Worm (Caenorhabditis elegans) whole organism, L1 larva: ENCODE measurements around the gene srb-18.
A peak's percentile ranks its signal among the peaks of the same experiment; 100 is the strongest.

ENCODE experiments used
- Y116A8C.19 ChIP-seq: sonication (generic microtip); optimal IDR thresholded peaks from 2 replicates; lab custom pipeline; 2016; ENCODE audit warnings: missing compliant biosample characterization, missing genetic modification characterization, borderline replicate concordance
- aha-1 ChIP-seq: fragments of 150-350 bp; optimal IDR thresholded peaks from 2 replicates; lab custom pipeline; 2014; ENCODE audit warnings: missing biosample characterization, missing genetic modification characterization
- alr-1 ChIP-seq: fragments of 200-800 bp; sonication (Bioruptor generic); optimal IDR thresholded peaks from 2 replicates; lab custom pipeline; 2018; ENCODE audit warnings: borderline replicate concordance, mild to moderate bottlenecking, missing genetic modification characterization, missing compliant biosample characterization
- blmp-1 ChIP-seq: fragments of 150-350 bp; optimal IDR thresholded peaks from 2 replicates; lab custom pipeline; 2014; ENCODE audit warnings: missing biosample characterization, missing genetic modification characterization
- ceh-88 ChIP-seq: fragments of 200-800 bp; sonication (Bioruptor generic); IDR thresholded peaks from 2 replicates; pipeline ENCODE4 v1.3.6; 2022; ENCODE audit warnings: missing genetic modification characterization, missing compliant biosample characterization
- ceh-90 ChIP-seq: sonication (generic microtip); optimal IDR thresholded peaks from 2 replicates; lab custom pipeline; 2016; ENCODE audit warnings: missing genetic modification characterization, missing compliant biosample characterization
- ces-1 ChIP-seq: fragments of 150-350 bp; optimal IDR thresholded peaks from 2 replicates; lab custom pipeline; 2014; ENCODE audit warnings: missing biosample characterization, missing genetic modification reagents, missing genetic modification characterization
- efl-1 ChIP-seq, 4 experiments: fragments of 150-350 bp; optimal IDR thresholded peaks in 3 of 4; peaks in 1 of 4; 1 replicate in 1 of 4; 2 replicates in 3 of 4; lab custom pipeline; 2014; ENCODE audit warnings: missing biosample characterization in 2 of 4, missing genetic modification characterization in 2 of 4, missing genetic modification reagents in 2 of 4
- egl-13 ChIP-seq: sonication (generic microtip); optimal IDR thresholded peaks from 2 replicates; lab custom pipeline; 2016; ENCODE audit warnings: missing genotype, missing genetic modification reagents, missing genetic modification characterization, missing compliant biosample characterization
- elt-2 ChIP-seq: sonication (generic microtip); optimal IDR thresholded peaks from 2 replicates; lab custom pipeline; 2016; ENCODE audit warnings: missing genetic modification characterization, mild to moderate bottlenecking, inconsistent platforms, missing compliant biosample characterization, missing genetic modification reagents
- ets-5 ChIP-seq: fragments of 200-800 bp; sonication (Bioruptor generic); IDR thresholded peaks from 2 replicates; pipeline ENCODE4 v1.3.6; 2022; ENCODE audit warnings: missing genetic modification characterization, missing compliant biosample characterization
- fkh-8 ChIP-seq: sonication (generic microtip); optimal IDR thresholded peaks from 2 replicates; lab custom pipeline; 2016; ENCODE audit warnings: mild to moderate bottlenecking, missing genetic modification characterization, missing compliant biosample characterization
- fos-1 ChIP-seq: fragments of 150-350 bp; optimal IDR thresholded peaks from 2 replicates; lab custom pipeline; 2014; ENCODE audit warnings: missing biosample characterization, missing genetic modification characterization
- hlh-17 ChIP-seq: fragments of 200-800 bp; sonication (Bioruptor generic); optimal IDR thresholded peaks from 2 replicates; lab custom pipeline; 2018; ENCODE audit warnings: missing genetic modification characterization, mild to moderate bottlenecking, missing compliant biosample characterization, moderate library complexity, borderline replicate concordance
- hpl-2 ChIP-seq: fragments of 150-350 bp; optimal IDR thresholded peaks from 2 replicates; lab custom pipeline; 2014; ENCODE audit warnings: missing biosample characterization, missing genetic modification reagents, missing genetic modification characterization
- isw-1 ChIP-seq: fragments of 200-800 bp; sonication (Bioruptor generic); IDR thresholded peaks from 2 replicates; pipeline ENCODE4 v1.3.6; 2022; ENCODE audit warnings: missing genetic modification characterization, missing compliant biosample characterization
- lin-13 ChIP-seq: fragments of 150-350 bp; optimal IDR thresholded peaks from 2 replicates; lab custom pipeline; 2014; ENCODE audit warnings: missing biosample characterization, missing genetic modification reagents, missing genetic modification characterization
- lin-15B ChIP-seq: fragments of 150-350 bp; sonication (generic microtip); optimal IDR thresholded peaks from 3 replicates; lab custom pipeline; 2014; ENCODE audit warnings: missing biosample characterization, missing genetic modification characterization
- lin-35 ChIP-seq, 2 experiments: fragments of 150-350 bp; optimal IDR thresholded peaks; 2 replicates each; lab custom pipeline; 2014; ENCODE audit warnings: missing biosample characterization in 2 of 2, missing genetic modification characterization in 2 of 2, missing genetic modification reagents in 2 of 2
- nhr-12 ChIP-seq: sonication (generic microtip); optimal IDR thresholded peaks from 2 replicates; lab custom pipeline; 2017; ENCODE audit warnings: missing biosample characterization, missing genetic modification characterization
- nhr-20 ChIP-seq: sonication (generic microtip); optimal IDR thresholded peaks from 2 replicates; lab custom pipeline; 2016; ENCODE audit warnings: mild to moderate bottlenecking, missing genetic modification characterization, missing compliant biosample characterization
- nhr-28 ChIP-seq: fragments of 150-350 bp; optimal IDR thresholded peaks from 2 replicates; lab custom pipeline; 2014; ENCODE audit warnings: missing biosample characterization, missing genetic modification characterization
- nhr-77 ChIP-seq: fragments of 150-350 bp; optimal IDR thresholded peaks from 2 replicates; lab custom pipeline; 2014; ENCODE audit warnings: missing biosample characterization, missing genetic modification characterization
- nhr-84 ChIP-seq: sonication (generic microtip); optimal IDR thresholded peaks from 2 replicates; lab custom pipeline; 2017; ENCODE audit warnings: missing biosample characterization, missing genetic modification characterization
- nhr-90 ChIP-seq: sonication (generic microtip); optimal IDR thresholded peaks from 2 replicates; lab custom pipeline; 2016; ENCODE audit warnings: mild to moderate bottlenecking, missing genetic modification characterization, missing compliant biosample characterization; ENCODE audit not compliant: poor library complexity
- pax-3 ChIP-seq: fragments of 200-800 bp; sonication (Bioruptor generic); optimal IDR thresholded peaks from 2 replicates; lab custom pipeline; 2018; ENCODE audit warnings: mild to moderate bottlenecking, missing genetic modification characterization, moderate library complexity, missing compliant biosample characterization
- pqm-1 ChIP-seq: sonication (generic microtip); optimal IDR thresholded peaks from 3 replicates; lab custom pipeline; 2017; ENCODE audit warnings: missing biosample characterization, missing genetic modification characterization
- skn-1 ChIP-seq: fragments of 150-350 bp; optimal IDR thresholded peaks from 2 replicates; lab custom pipeline; 2014; ENCODE audit warnings: missing biosample characterization, missing genetic modification characterization
- snpc-4 ChIP-seq: fragments of 150-350 bp; optimal IDR thresholded peaks from 2 replicates; lab custom pipeline; 2014; ENCODE audit warnings: missing biosample characterization, missing genetic modification characterization
- snu-23 ChIP-seq: sonication (generic microtip); optimal IDR thresholded peaks from 2 replicates; lab custom pipeline; 2016; ENCODE audit warnings: missing genetic modification characterization, missing compliant biosample characterization
- sox-4 ChIP-seq: sonication (generic microtip); optimal IDR thresholded peaks from 2 replicates; lab custom pipeline; 2016; ENCODE audit warnings: missing genetic modification characterization, missing compliant biosample characterization
- sptf-1 ChIP-seq: fragments of 150-350 bp; optimal IDR thresholded peaks from 2 replicates; lab custom pipeline; 2014; ENCODE audit warnings: missing biosample characterization, missing genetic modification characterization
- unc-130 ChIP-seq: fragments of 150-350 bp; optimal IDR thresholded peaks from 2 replicates; lab custom pipeline; 2017; ENCODE audit warnings: missing biosample characterization, missing genetic modification characterization, inconsistent platforms
- vab-15 ChIP-seq: sonication (generic microtip); optimal IDR thresholded peaks from 2 replicates; lab custom pipeline; 2017; ENCODE audit warnings: missing genotype, mild to moderate bottlenecking, missing genetic modification characterization, missing compliant biosample characterization
- zip-4 ChIP-seq: fragments of 200-800 bp; sonication (Bioruptor generic); optimal IDR thresholded peaks from 2 replicates; lab custom pipeline; 2018; ENCODE audit warnings: mild to moderate bottlenecking, missing genetic modification characterization, moderate library complexity, missing compliant biosample characterization
- ztf-11 ChIP-seq, 2 experiments: sonication (generic microtip); optimal IDR thresholded peaks; 2 replicates each; lab custom pipeline; 2016 to 2017; ENCODE audit warnings: missing genetic modification characterization in 2 of 2, missing biosample characterization in 1 of 2, missing compliant biosample characterization in 1 of 2

The srb-18 gene

DNA sequence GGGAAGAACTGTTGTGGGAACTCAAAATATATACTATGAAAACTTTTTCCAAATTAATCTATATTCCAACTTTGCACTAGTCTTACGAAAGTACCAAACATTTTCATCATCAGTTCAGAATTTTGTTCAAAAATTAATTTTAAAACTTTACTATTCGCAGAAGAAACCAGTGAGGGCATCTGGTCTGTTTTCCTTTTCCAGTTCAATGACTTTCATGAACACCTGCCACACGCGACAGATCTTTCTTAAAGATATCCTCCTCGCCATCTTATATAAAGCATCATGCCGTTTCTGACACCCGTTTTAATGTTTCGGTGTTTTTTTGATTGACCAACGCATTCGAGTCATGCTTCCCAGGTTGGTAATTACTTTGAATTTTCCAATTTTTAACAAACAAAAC, 17.9 kb downstream of the srb-18 start, which contains the start of gene C54F6.3:
Gene C54F6.3 (plus strand): TSS at position 301 of the 400 bp plus-strand sequence.
- TF ChIP-seq snu-23 (GFP tag; lab: Kevin White, UChicago) (no peak), efl-1 (optimal IDR thresholded peaks at IDR 0.05; lab: Kevin White, UChicago) (no peak), efl-1 (GFP tag; optimal IDR thresholded peaks at IDR 0.05 in 1 of 2; lab: Kevin White, UChicago) (peak in 1 of 2 experiments; percentile 50)

DNA sequence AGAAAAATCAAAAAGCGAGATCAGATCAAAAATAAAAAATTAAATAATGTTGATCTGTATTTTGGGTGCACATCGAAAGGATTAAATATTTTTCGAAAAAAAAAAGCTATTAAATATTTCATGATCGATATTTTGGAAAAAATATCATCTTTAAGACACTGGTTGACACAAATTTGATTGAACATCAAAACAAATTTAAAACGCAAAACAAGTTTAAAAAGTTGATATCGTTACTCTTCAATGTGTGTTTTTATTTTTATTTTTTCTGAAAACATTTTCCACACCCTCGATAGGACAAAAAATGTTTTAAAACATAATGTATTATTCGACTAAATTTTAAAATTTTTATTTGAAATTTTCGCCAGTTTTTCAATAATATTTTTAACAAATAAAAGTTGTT, 23.0 kb downstream of the srb-18 start, which contains the start of gene C54F6.12:
Gene C54F6.12 (minus strand): TSS at position 101 of the 400 bp plus-strand sequence.
- TF ChIP-seq blmp-1 (tag; lab: Kevin White, UChicago): no peak

DNA sequence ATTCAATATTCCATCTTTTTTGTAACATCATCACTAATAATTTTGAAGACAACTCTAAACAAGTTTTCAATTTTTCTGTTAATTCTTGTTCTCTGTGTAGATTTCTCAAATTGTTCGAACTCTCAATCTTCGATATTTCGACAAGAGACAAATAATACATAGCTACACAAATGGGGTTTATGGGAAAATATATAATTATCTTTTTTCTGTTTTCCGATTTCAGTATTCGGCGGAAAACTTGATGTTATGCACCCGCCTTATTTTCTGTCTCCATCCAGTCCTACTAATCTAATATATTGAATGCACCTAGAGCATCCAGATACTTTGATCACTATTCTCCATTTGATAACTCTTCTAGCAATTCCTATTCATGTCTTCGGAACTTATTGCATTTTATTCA, 24.0 kb downstream of the srb-18 start, which contains the start of gene srh-268:
Gene srh-268 (plus strand): TSS at position 301 of the 400 bp plus-strand sequence.
- TF ChIP-seq fkh-8 (tag; lab: Kevin White, UChicago): no peak
- TF ChIP-seq snu-23 (GFP tag; lab: Kevin White, UChicago): no peak
- no peak for TF ChIP-seq ets-5
- no peak for TF ChIP-seq vab-15 (tag; lab: Kevin White, UChicago)
- TF ChIP-seq, all 84 proteins: peak for 0

DNA sequence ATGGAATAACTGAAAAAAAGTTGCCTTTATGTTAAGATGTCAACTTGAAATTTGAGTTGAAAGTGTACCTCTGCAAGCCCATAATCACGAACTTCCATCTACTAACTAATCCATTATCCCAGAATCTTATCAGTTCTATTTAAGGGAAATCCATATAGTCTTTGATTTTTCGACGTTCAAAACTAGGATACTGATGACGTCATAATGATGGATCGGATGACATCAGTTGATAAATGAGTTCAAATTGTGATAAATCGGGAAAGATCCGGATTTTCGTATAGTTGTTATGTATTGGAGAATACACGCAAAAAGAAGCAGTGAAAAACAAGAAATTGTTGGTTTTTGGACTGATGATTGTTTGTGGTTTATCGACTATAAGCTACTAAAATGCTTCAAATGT, 28.7 kb downstream of the srb-18 start:
- TF ChIP-seq unc-130 (tag; lab: Kevin White, UChicago) (no peak), blmp-1 (tag; lab: Kevin White, UChicago) (peak; percentile 10)
- TF ChIP-seq, all 84 proteins: peak for 1

DNA sequence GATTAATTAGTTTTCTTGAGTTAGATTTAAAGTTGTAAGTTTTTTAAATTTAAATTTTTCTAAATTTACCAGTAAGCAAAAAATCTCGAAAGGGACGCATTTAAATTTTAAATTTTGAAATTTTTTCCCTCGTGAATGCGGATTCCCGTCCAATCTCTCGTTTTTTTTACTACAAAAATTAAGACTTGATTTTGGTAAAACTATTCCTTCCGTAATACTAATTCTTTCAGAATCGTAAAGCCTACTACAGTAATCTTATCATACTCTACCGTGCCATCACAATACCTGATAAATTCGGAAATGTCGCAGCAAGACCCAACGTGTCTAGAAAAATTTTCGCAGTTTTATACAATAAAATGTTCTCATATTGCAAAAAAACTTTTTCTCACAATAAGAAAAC, 30.1 kb downstream of the srb-18 start, which contains the start of the genes C54F6.19 and nhx-3:
Gene C54F6.19 (plus strand): TSS at position 301 of the 400 bp plus-strand sequence.
Gene nhx-3 (minus strand): TSS at position 337 of the 400 bp plus-strand sequence.
- no peak for TF ChIP-seq sox-4
- no peak for TF ChIP-seq ceh-90
- no peak for TF ChIP-seq lin-35 (GFP tag; optimal IDR thresholded peaks at IDR 0.05; lab: Kevin White, UChicago)
- TF ChIP-seq pax-3: no peak
- no peak for TF ChIP-seq lin-15B
- no peak for TF ChIP-seq zip-4 (GFP tag; lab: Kevin White, UChicago)
- no peak for TF ChIP-seq nhr-84
- TF ChIP-seq sptf-1 (tag; lab: Kevin White, UChicago): no peak
- no peak for TF ChIP-seq isw-1 (GFP tag; lab: Robert Waterston, UW)
- no peak for TF ChIP-seq fos-1 (tag; lab: Kevin White, UChicago)
- no peak for TF ChIP-seq skn-1 (tag; lab: Kevin White, UChicago)
- TF ChIP-seq nhr-28 (tag; lab: Kevin White, UChicago): no peak
- TF ChIP-seq egl-13 (tag; lab: Kevin White, UChicago): no peak
- TF ChIP-seq alr-1 (tag; lab: Kevin White, UChicago): no peak
- no peak for TF ChIP-seq snpc-4 (tag; lab: Kevin White, UChicago)
- TF ChIP-seq hlh-17: no peak
- TF ChIP-seq Y116A8C.19: no peak
- no peak for TF ChIP-seq hpl-2 (GFP tag; lab: Kevin White, UChicago)
- no peak for TF ChIP-seq ztf-11 (tag; optimal IDR thresholded peaks at IDR 0.05; lab: Kevin White, UChicago)

DNA sequence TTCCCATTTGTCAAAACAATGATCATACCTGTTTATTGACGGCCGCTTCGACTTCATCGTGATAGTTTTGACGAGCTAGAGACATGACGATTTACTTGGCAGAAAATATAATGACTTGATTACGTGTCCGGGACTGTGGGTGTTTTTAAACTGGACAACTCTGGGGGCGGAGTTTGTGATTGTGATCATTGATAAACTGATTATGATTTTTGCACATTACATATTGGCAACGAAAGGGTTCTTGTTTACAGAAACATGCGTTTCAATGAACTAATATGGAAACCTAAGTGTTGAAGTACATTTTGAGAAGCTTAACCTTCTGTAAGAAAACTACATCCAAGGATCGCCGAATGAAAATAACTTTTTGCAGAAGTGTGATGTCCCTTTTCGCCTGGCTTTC, 32.4 kb downstream of the srb-18 start, which contains the start of gene ftn-1:
Gene ftn-1 (minus strand): TSS at position 101 of the 400 bp plus-strand sequence.
- TF ChIP-seq lin-13: no peak
- no peak for TF ChIP-seq blmp-1 (tag; lab: Kevin White, UChicago)
- TF ChIP-seq nhr-12 (tag; lab: Kevin White, UChicago): no peak
- no peak for TF ChIP-seq nhr-77 (tag; lab: Kevin White, UChicago)
- no peak for TF ChIP-seq nhr-20 (tag; lab: Kevin White, UChicago)
- no peak for TF ChIP-seq sox-4
- no peak for TF ChIP-seq pqm-1 (tag; lab: Kevin White, UChicago)
- no peak for TF ChIP-seq elt-2 (tag; lab: Kevin White, UChicago)
- no peak for TF ChIP-seq nhr-90 (tag; lab: Kevin White, UChicago)
- no peak for TF ChIP-seq alr-1 (tag; lab: Kevin White, UChicago)
- TF ChIP-seq aha-1 (tag; lab: Kevin White, UChicago): no peak
- no peak for TF ChIP-seq pax-3
- TF ChIP-seq lin-35 (GFP tag; optimal IDR thresholded peaks at IDR 0.05; lab: Kevin White, UChicago): no peak
- TF ChIP-seq ceh-88: no peak
- no peak for TF ChIP-seq Y116A8C.19
- no peak for TF ChIP-seq ces-1 (GFP tag; lab: Kevin White, UChicago)
- TF ChIP-seq ets-5: no peak
